Worm (Caenorhabditis elegans) whole organism, L1 larva: ENCODE measurements around the gene C35D10.3.

Source experiments
- C34B4.2 ChIP-seq: sonication (generic microtip); optimal IDR thresholded peaks from 2 replicates; lab custom pipeline; 2017; ENCODE audit warnings: mild to moderate bottlenecking, missing genetic modification characterization, missing compliant biosample characterization
- aha-1 ChIP-seq: fragments of 150-350 bp; optimal IDR thresholded peaks from 2 replicates; lab custom pipeline; 2014; ENCODE audit warnings: missing biosample characterization, missing genetic modification characterization
- aly-2 ChIP-seq: fragments of 150-350 bp; optimal IDR thresholded peaks from 2 replicates; lab custom pipeline; 2014; ENCODE audit warnings: missing biosample characterization, missing genetic modification characterization
- ceh-63 ChIP-seq: fragments of 200-800 bp; sonication (Bioruptor generic); optimal IDR thresholded peaks from 2 replicates; lab custom pipeline; 2018; ENCODE audit warnings: mild to moderate bottlenecking, missing genetic modification characterization, missing compliant biosample characterization
- ceh-88 ChIP-seq: fragments of 200-800 bp; sonication (Bioruptor generic); IDR thresholded peaks from 2 replicates; pipeline ENCODE4 v1.3.6; 2022; ENCODE audit warnings: missing genetic modification characterization, missing compliant biosample characterization
- ceh-90 ChIP-seq: sonication (generic microtip); optimal IDR thresholded peaks from 2 replicates; lab custom pipeline; 2016; ENCODE audit warnings: missing genetic modification characterization, missing compliant biosample characterization
- dpl-1 ChIP-seq, 3 experiments: fragments of 150-350 bp in 2 of 3; sonication (generic microtip) in 1 of 3; optimal IDR thresholded peaks; 2 replicates each; lab custom pipeline; 2014 to 2017; ENCODE audit warnings: missing biosample characterization in 3 of 3, missing genetic modification characterization in 3 of 3, missing genetic modification reagents in 3 of 3
- dsc-1 ChIP-seq: sonication (generic microtip); optimal IDR thresholded peaks from 2 replicates; lab custom pipeline; 2016; ENCODE audit warnings: mild to moderate bottlenecking, missing genetic modification characterization, missing compliant biosample characterization
- efl-1 ChIP-seq, 4 experiments: fragments of 150-350 bp; optimal IDR thresholded peaks in 3 of 4; peaks in 1 of 4; 1 replicate in 1 of 4; 2 replicates in 3 of 4; lab custom pipeline; 2014; ENCODE audit warnings: missing biosample characterization in 2 of 4, missing genetic modification characterization in 2 of 4, missing genetic modification reagents in 2 of 4
- efl-3 ChIP-seq: fragments of 200-800 bp; sonication (Bioruptor generic); optimal IDR thresholded peaks from 2 replicates; lab custom pipeline; 2018; ENCODE audit warnings: mild to moderate bottlenecking, missing genetic modification characterization, missing compliant biosample characterization
- egl-13 ChIP-seq: sonication (generic microtip); optimal IDR thresholded peaks from 2 replicates; lab custom pipeline; 2016; ENCODE audit warnings: missing genotype, missing genetic modification reagents, missing genetic modification characterization, missing compliant biosample characterization
- egl-27 ChIP-seq, 2 experiments: fragments of 150-350 bp in 1 of 2; sonication (generic microtip); optimal IDR thresholded peaks; 3 replicates each; lab custom pipeline; 2017 to 2018; ENCODE audit warnings: missing biosample characterization in 2 of 2, missing genetic modification characterization in 2 of 2, missing genetic modification reagents in 2 of 2
- ets-5 ChIP-seq: fragments of 200-800 bp; sonication (Bioruptor generic); IDR thresholded peaks from 2 replicates; pipeline ENCODE4 v1.3.6; 2022; ENCODE audit warnings: missing genetic modification characterization, missing compliant biosample characterization
- fkh-10 ChIP-seq: sonication (generic microtip); optimal IDR thresholded peaks from 2 replicates; lab custom pipeline; 2017; ENCODE audit warnings: missing biosample characterization, missing genetic modification reagents, missing genetic modification characterization
- fkh-4 ChIP-seq: sonication (generic microtip); optimal IDR thresholded peaks from 2 replicates; lab custom pipeline; 2016; ENCODE audit warnings: missing compliant biosample characterization, missing genetic modification characterization, borderline replicate concordance
- fkh-8 ChIP-seq: sonication (generic microtip); optimal IDR thresholded peaks from 2 replicates; lab custom pipeline; 2016; ENCODE audit warnings: mild to moderate bottlenecking, missing genetic modification characterization, missing compliant biosample characterization
- grh-1 ChIP-seq: fragments of 200-800 bp; sonication (Bioruptor generic); IDR thresholded peaks from 2 replicates; pipeline ENCODE4 v1.3.6; 2022; ENCODE audit warnings: missing genetic modification reagents, missing genetic modification characterization, missing compliant biosample characterization
- hlh-17 ChIP-seq: fragments of 200-800 bp; sonication (Bioruptor generic); optimal IDR thresholded peaks from 2 replicates; lab custom pipeline; 2018; ENCODE audit warnings: missing genetic modification characterization, mild to moderate bottlenecking, missing compliant biosample characterization, moderate library complexity, borderline replicate concordance
- hlh-4 ChIP-seq: sonication (generic microtip); optimal IDR thresholded peaks from 2 replicates; lab custom pipeline; 2016; ENCODE audit warnings: mild to moderate bottlenecking, missing genetic modification characterization, missing compliant biosample characterization
- irx-1 ChIP-seq: sonication (generic microtip); optimal IDR thresholded peaks from 2 replicates; lab custom pipeline; 2016; ENCODE audit warnings: missing genetic modification characterization, missing compliant biosample characterization
- jun-1 ChIP-seq: fragments of 150-350 bp; optimal IDR thresholded peaks from 2 replicates; lab custom pipeline; 2014; ENCODE audit warnings: missing biosample characterization, missing genetic modification reagents, missing genetic modification characterization
- lin-14 ChIP-seq: fragments of 200-800 bp; sonication (Bioruptor generic); optimal IDR thresholded peaks from 2 replicates; lab custom pipeline; 2018; ENCODE audit warnings: mild to moderate bottlenecking, missing genetic modification characterization, moderate library complexity, missing compliant biosample characterization
- lin-15B ChIP-seq: fragments of 150-350 bp; sonication (generic microtip); optimal IDR thresholded peaks from 3 replicates; lab custom pipeline; 2014; ENCODE audit warnings: missing biosample characterization, missing genetic modification characterization
- lin-35 ChIP-seq, 2 experiments: fragments of 150-350 bp; optimal IDR thresholded peaks; 2 replicates each; lab custom pipeline; 2014; ENCODE audit warnings: missing biosample characterization in 2 of 2, missing genetic modification characterization in 2 of 2, missing genetic modification reagents in 2 of 2
- lin-39 ChIP-seq: fragments of 150-350 bp; optimal IDR thresholded peaks from 2 replicates; lab custom pipeline; 2014; ENCODE audit warnings: missing biosample characterization, missing genetic modification reagents, missing genetic modification characterization
- lir-3 ChIP-seq: sonication (generic microtip); optimal IDR thresholded peaks from 2 replicates; lab custom pipeline; 2016; ENCODE audit warnings: mild to moderate bottlenecking, missing genetic modification characterization, moderate library complexity, missing compliant biosample characterization; ENCODE audit not compliant: poor library complexity
- mab-9 ChIP-seq: fragments of 200-800 bp; sonication (Bioruptor generic); IDR thresholded peaks from 2 replicates; pipeline ENCODE4 v1.3.6; 2022; ENCODE audit warnings: missing genetic modification reagents, missing genetic modification characterization, missing compliant biosample characterization
- mep-1 ChIP-seq: fragments of 150-350 bp; optimal IDR thresholded peaks from 2 replicates; lab custom pipeline; 2014; ENCODE audit warnings: missing biosample characterization, missing genetic modification characterization
- nhr-11 ChIP-seq: fragments of 150-350 bp; optimal IDR thresholded peaks from 2 replicates; lab custom pipeline; 2014; ENCODE audit warnings: missing biosample characterization, missing genetic modification characterization
- nhr-28 ChIP-seq: fragments of 150-350 bp; optimal IDR thresholded peaks from 2 replicates; lab custom pipeline; 2014; ENCODE audit warnings: missing biosample characterization, missing genetic modification characterization
- nhr-71 ChIP-seq: sonication (generic microtip); optimal IDR thresholded peaks from 2 replicates; lab custom pipeline; 2016; ENCODE audit warnings: mild to moderate bottlenecking, missing genetic modification characterization, moderate library complexity, missing compliant biosample characterization
- nhr-77 ChIP-seq: fragments of 150-350 bp; optimal IDR thresholded peaks from 2 replicates; lab custom pipeline; 2014; ENCODE audit warnings: missing biosample characterization, missing genetic modification characterization
- nhr-84 ChIP-seq: sonication (generic microtip); optimal IDR thresholded peaks from 2 replicates; lab custom pipeline; 2017; ENCODE audit warnings: missing biosample characterization, missing genetic modification characterization
- pax-3 ChIP-seq: fragments of 200-800 bp; sonication (Bioruptor generic); optimal IDR thresholded peaks from 2 replicates; lab custom pipeline; 2018; ENCODE audit warnings: mild to moderate bottlenecking, missing genetic modification characterization, moderate library complexity, missing compliant biosample characterization
- snpc-4 ChIP-seq: fragments of 150-350 bp; optimal IDR thresholded peaks from 2 replicates; lab custom pipeline; 2014; ENCODE audit warnings: missing biosample characterization, missing genetic modification characterization
- snu-23 ChIP-seq: sonication (generic microtip); optimal IDR thresholded peaks from 2 replicates; lab custom pipeline; 2016; ENCODE audit warnings: missing genetic modification characterization, missing compliant biosample characterization
- sox-4 ChIP-seq: sonication (generic microtip); optimal IDR thresholded peaks from 2 replicates; lab custom pipeline; 2016; ENCODE audit warnings: missing genetic modification characterization, missing compliant biosample characterization
- sptf-1 ChIP-seq: fragments of 150-350 bp; optimal IDR thresholded peaks from 2 replicates; lab custom pipeline; 2014; ENCODE audit warnings: missing biosample characterization, missing genetic modification characterization
- swsn-7 ChIP-seq: sonication (generic microtip); optimal IDR thresholded peaks from 2 replicates; lab custom pipeline; 2016; ENCODE audit warnings: missing genetic modification characterization, missing compliant biosample characterization
- tlp-1 ChIP-seq: fragments of 150-350 bp; optimal IDR thresholded peaks from 2 replicates; lab custom pipeline; 2014; ENCODE audit warnings: missing biosample characterization, missing genetic modification characterization
- unc-30 ChIP-seq: sonication (generic microtip); optimal IDR thresholded peaks from 2 replicates; lab custom pipeline; 2017; ENCODE audit warnings: missing biosample characterization, missing genetic modification characterization
- unc-86 ChIP-seq: sonication (generic microtip); optimal IDR thresholded peaks from 2 replicates; lab custom pipeline; 2016; ENCODE audit warnings: missing genetic modification characterization, missing compliant biosample characterization
- unc-98 ChIP-seq: fragments of 200-800 bp; sonication (Bioruptor generic); IDR thresholded peaks from 2 replicates; pipeline ENCODE4 v1.3.6; 2022; ENCODE audit warnings: missing genetic modification characterization, missing compliant biosample characterization
- xbp-1 ChIP-seq: sonication (generic microtip); optimal IDR thresholded peaks from 2 replicates; lab custom pipeline; 2016; ENCODE audit warnings: missing genetic modification characterization, missing compliant biosample characterization
- zag-1 ChIP-seq: fragments of 150-350 bp; optimal IDR thresholded peaks from 2 replicates; lab custom pipeline; 2014; ENCODE audit warnings: missing biosample characterization, missing genetic modification characterization

C35D10.3 gene

DNA sequence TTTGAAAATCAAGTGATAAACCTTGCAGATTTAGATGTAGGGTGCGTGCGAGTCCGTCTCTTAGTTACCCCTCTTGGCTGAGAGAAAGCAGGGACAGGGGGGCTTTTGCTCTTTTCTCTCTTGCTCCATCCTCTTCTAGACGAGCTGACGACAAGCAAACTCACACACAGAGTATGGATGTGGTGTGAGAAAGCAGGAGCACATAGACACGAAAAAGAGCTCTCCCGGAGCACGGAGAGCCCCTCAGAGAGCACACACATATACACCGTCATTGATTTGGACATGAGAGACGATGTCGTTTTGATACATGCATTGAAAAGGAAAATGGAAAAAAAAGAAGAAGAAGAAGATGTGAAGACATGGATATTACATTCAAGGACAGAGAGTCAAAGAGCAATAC lies 6.9 kb downstream of the C35D10.3 start (continued):
- TF ChIP-seq dsc-1 (peak; percentile 56), efl-3 (GFP tag; lab: Kevin White, UChicago) (no peak), xbp-1 (tag; lab: Kevin White, UChicago) (no peak), ceh-88 (GFP tag; lab: Robert Waterston, UW) (no peak), hlh-17 (GFP tag; lab: Kevin White, UChicago) (no peak), fkh-4 (tag; lab: Kevin White, UChicago) (no peak), grh-1 (GFP tag; lab: Robert Waterston, UW) (no peak), mep-1 (tag; lab: Kevin White, UChicago) (peak; percentile 38), lir-3 (tag; lab: Kevin White, UChicago) (no peak), snu-23 (GFP tag; lab: Kevin White, UChicago) (no peak), tlp-1 (tag; lab: Kevin White, UChicago) (no peak), egl-13 (tag; lab: Kevin White, UChicago) (peak; percentile 47), aly-2 (tag; lab: Kevin White, UChicago) (no peak), fkh-10 (GFP tag; lab: Kevin White, UChicago) (peak; percentile 42), swsn-7 (tag; lab: Kevin White, UChicago) (peak; percentile 2), nhr-77 (tag; lab: Kevin White, UChicago) (no peak), jun-1 (tag; lab: Kevin White, UChicago) (no peak), efl-1 (optimal IDR thresholded peaks at IDR 0.05; lab: Kevin White, UChicago) (peak; percentile 2 to 34), efl-1 (GFP tag; optimal IDR thresholded peaks at IDR 0.05 in 1 of 2; lab: Kevin White, UChicago) (peak in 1 of 2 experiments; percentile 62), unc-30 (tag; lab: Kevin White, UChicago) (no peak), lin-39 (tag; lab: Kevin White, UChicago) (no peak), lin-15B (tag; lab: Kevin White, UChicago) (no peak), sptf-1 (tag; lab: Kevin White, UChicago) (no peak), ceh-63 (GFP tag; lab: Kevin White, UChicago) (no peak), irx-1 (tag; lab: Kevin White, UChicago) (no peak), hlh-4 (tag; lab: Kevin White, UChicago) (no peak), unc-98 (GFP tag; lab: Robert Waterston, UW) (no peak), egl-27 (tag; optimal IDR thresholded peaks at IDR 0.05; lab: Kevin White, UChicago) (no peak), pax-3 (no peak), unc-86 (tag; lab: Kevin White, UChicago) (peak; percentile 50), nhr-11 (tag; lab: Kevin White, UChicago) (no peak), C34B4.2 (no peak), nhr-28 (tag; lab: Kevin White, UChicago) (no peak), dpl-1 (GFP tag; optimal IDR thresholded peaks at IDR 0.05; lab: Kevin White, UChicago) (peak in 1 of 3 experiments; percentile 40), ets-5 (GFP tag; lab: Robert Waterston, UW) (no peak), nhr-71 (tag; lab: Kevin White, UChicago) (no peak), nhr-84 (tag; lab: Kevin White, UChicago) (no peak), lin-14 (GFP tag; lab: Kevin White, UChicago) (peak; percentile 61), snpc-4 (tag; lab: Kevin White, UChicago) (no peak), zag-1 (no peak), aha-1 (tag; lab: Kevin White, UChicago) (no peak), fkh-8 (tag; lab: Kevin White, UChicago) (peak; percentile 77), mab-9 (no peak), lin-35 (GFP tag; optimal IDR thresholded peaks at IDR 0.05; lab: Kevin White, UChicago) (peak in 1 of 2 experiments; percentile 20), sox-4 (tag; lab: Kevin White, UChicago) (no peak), ceh-90 (tag; lab: Kevin White, UChicago) (no peak)
